Fruit fly (Drosophila melanogaster) whole organism, adult: ENCODE results near the gene PGRP-SB2.

Source experiments
- CG11617 ChIP-seq: fragments of 200-800 bp; sonication (Bioruptor generic); optimal IDR thresholded peaks from 2 replicates; lab custom pipeline; 2017; ENCODE audit warnings: mild to moderate bottlenecking, missing biosample characterization, missing genetic modification reagents, missing genetic modification characterization
- CG12768 ChIP-seq: fragments of 200-800 bp; sonication (Bioruptor generic); optimal IDR thresholded peaks from 2 replicates; lab custom pipeline; 2017; ENCODE audit warnings: missing biosample characterization, missing genetic modification characterization, mild to moderate bottlenecking, moderate library complexity, missing genetic modification reagents
- CG14711 ChIP-seq: fragments of 200-800 bp; sonication (Bioruptor generic); optimal IDR thresholded peaks from 2 replicates; lab custom pipeline; 2018; ENCODE audit warnings: missing biosample characterization, mild to moderate bottlenecking, missing genetic modification characterization, moderate library complexity
- CG1620 ChIP-seq: fragments of 200-800 bp; sonication (Bioruptor generic); optimal IDR thresholded peaks from 2 replicates; lab custom pipeline; 2016; ENCODE audit warnings: missing biosample characterization, missing genetic modification characterization
- CG33017 ChIP-seq: fragments of 200-800 bp; sonication (Bioruptor generic); optimal IDR thresholded peaks from 2 replicates; lab custom pipeline; 2018; ENCODE audit warnings: missing biosample characterization, mild to moderate bottlenecking, missing genetic modification characterization, moderate library complexity
- CG5204 ChIP-seq: fragments of 200-800 bp; sonication (Bioruptor generic); optimal IDR thresholded peaks from 2 replicates; lab custom pipeline; 2016; ENCODE audit warnings: missing biosample characterization, missing genetic modification characterization
- CG7045 ChIP-seq: fragments of 200-800 bp; sonication (Bioruptor generic); optimal IDR thresholded peaks from 2 replicates; lab custom pipeline; 2017; ENCODE audit warnings: missing biosample characterization, mild to moderate bottlenecking, missing genetic modification characterization
- CG7101 ChIP-seq: fragments of 200-800 bp; sonication (Bioruptor generic); optimal IDR thresholded peaks from 2 replicates; lab custom pipeline; 2018; ENCODE audit warnings: missing biosample characterization, mild to moderate bottlenecking, missing genetic modification characterization, moderate library complexity
- Clk ChIP-seq: fragments of 200-800 bp; sonication (Bioruptor generic); optimal IDR thresholded peaks from 2 replicates; lab custom pipeline; 2017; ENCODE audit warnings: missing biosample characterization, missing genetic modification characterization
- Crg-1 ChIP-seq: fragments of 200-800 bp; sonication (Bioruptor generic); optimal IDR thresholded peaks from 2 replicates; lab custom pipeline; 2016; ENCODE audit warnings: missing biosample characterization, missing genetic modification characterization
- Hr96 ChIP-seq: fragments of 200-800 bp; sonication (Bioruptor generic); optimal IDR thresholded peaks from 2 replicates; lab custom pipeline; 2016; ENCODE audit warnings: missing biosample characterization, missing genetic modification characterization
- Mnt ChIP-seq: fragments of 200-800 bp; sonication (Bioruptor generic); optimal IDR thresholded peaks from 2 replicates; lab custom pipeline; 2016; ENCODE audit warnings: missing biosample characterization, mild to moderate bottlenecking, missing genetic modification characterization
- bab1 ChIP-seq: fragments of 200-800 bp; sonication (Bioruptor generic); optimal IDR thresholded peaks from 3 replicates; lab custom pipeline; 2019; ENCODE audit warnings: missing biosample characterization, mild to moderate bottlenecking, missing genetic modification characterization, moderate library complexity
- cic ChIP-seq: fragments of 200-800 bp; sonication (Bioruptor generic); optimal IDR thresholded peaks from 2 replicates; lab custom pipeline; 2017; ENCODE audit warnings: missing biosample characterization, mild to moderate bottlenecking, missing genetic modification characterization, moderate library complexity
- cnc ChIP-seq, 2 experiments: fragments of >200 bp; optimal IDR thresholded peaks; 2 replicates each; lab custom pipeline; 2017
- kay ChIP-seq: fragments of 200-800 bp; sonication (Bioruptor generic); peaks from one replicate; lab custom pipeline; 2016; ENCODE audit warnings: missing biosample characterization, missing genetic modification characterization, borderline replicate concordance
- ovo ChIP-seq: fragments of 200-800 bp; sonication (Bioruptor generic); optimal IDR thresholded peaks from 2 replicates; lab custom pipeline; 2016; ENCODE audit warnings: missing biosample characterization, missing genetic modification characterization
- pad ChIP-seq: fragments of 200-800 bp; sonication (Bioruptor generic); optimal IDR thresholded peaks from 3 replicates; lab custom pipeline; 2017; ENCODE audit warnings: missing biosample characterization, missing genetic modification characterization, mild to moderate bottlenecking, moderate library complexity, missing genetic modification reagents
- tj ChIP-seq: fragments of 200-800 bp; sonication (Bioruptor generic); optimal IDR thresholded peaks from 3 replicates; lab custom pipeline; 2017; ENCODE audit warnings: missing biosample characterization, mild to moderate bottlenecking, missing genetic modification characterization, moderate library complexity
- toe ChIP-seq: fragments of 200-800 bp; sonication (Bioruptor generic); optimal IDR thresholded peaks from 2 replicates; lab custom pipeline; 2016; ENCODE audit warnings: missing biosample characterization, missing genetic modification characterization

PGRP-SB2 gene

DNA sequence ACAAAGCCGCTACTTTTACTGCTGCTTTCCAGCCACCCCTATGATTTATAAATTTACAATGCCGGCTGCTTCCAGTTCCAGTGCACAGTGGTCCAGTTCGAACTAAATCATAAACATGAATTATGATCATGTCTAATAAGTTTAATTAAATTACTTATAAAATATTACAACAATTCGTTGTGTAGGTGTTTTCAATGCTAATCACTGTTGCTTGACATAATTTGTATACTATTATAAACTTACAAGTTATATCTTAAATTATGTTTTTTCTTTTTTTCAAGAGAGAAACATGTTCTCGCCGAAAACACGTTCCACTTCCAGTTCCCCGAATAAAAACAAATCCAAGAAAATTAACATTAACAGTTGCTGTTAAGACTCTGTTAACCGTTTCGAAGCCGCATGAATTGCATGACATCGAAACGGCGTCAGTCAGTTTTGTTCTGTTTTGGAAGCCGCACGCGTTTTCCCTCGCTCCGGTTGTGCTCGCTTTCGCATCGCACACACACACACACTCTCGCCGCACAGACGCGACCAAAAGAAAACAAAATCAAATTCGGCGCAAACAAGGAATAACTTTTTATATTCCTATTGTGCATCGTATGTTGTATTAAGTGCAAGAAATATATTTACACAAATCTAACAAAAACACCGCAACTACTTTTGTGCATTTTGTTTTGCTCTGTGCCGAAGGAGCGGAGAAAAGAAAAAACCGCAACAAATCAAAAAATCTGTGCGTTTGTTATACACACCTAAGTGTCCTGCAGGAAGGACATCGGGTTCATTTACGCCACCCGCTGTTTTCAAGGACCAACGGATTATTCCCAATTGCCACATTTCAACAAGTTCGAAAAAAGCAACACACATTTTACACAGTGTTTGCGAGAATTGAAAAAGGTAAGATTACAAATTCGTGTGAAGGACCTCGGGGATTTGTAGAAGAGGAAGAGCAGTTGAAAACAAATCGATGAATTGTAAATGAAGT lies 39.6 kb downstream of the PGRP-SB2 start, which contains the start of gene Nrt:
Gene Nrt (plus strand): TSS at position 426 of the 982 bp plus-strand sequence.
- no peak for TF ChIP-seq cnc (optimal IDR thresholded peaks at IDR 0.05; lab: Kevin White, UChicago)
- TF ChIP-seq CG5204 = no peak
- TF ChIP-seq pad (GFP tag; lab: Kevin White, UChicago) = peak; percentile 86
- TF ChIP-seq kay (GFP tag; lab: Kevin White, UChicago) = no peak
- TF ChIP-seq Clk = no peak
- no peak for TF ChIP-seq CG1620 (GFP tag; lab: Kevin White, UChicago)
- TF ChIP-seq CG12768 = peak; percentile 27
- TF ChIP-seq CG7101 (tag; lab: Kevin White, UChicago) = peak; percentile 53
- no peak for TF ChIP-seq tj (GFP tag; lab: Kevin White, UChicago)
- no peak for TF ChIP-seq Crg-1
- no peak for TF ChIP-seq toe (GFP tag; lab: Kevin White, UChicago)
- no peak for TF ChIP-seq CG11617 (GFP tag; lab: Kevin White, UChicago)
- peak; percentile 52 for TF ChIP-seq CG33017 (tag; lab: Kevin White, UChicago)
- TF ChIP-seq Hr96 (GFP tag; lab: Kevin White, UChicago) = no peak
- TF ChIP-seq cic (GFP tag; lab: Kevin White, UChicago) = no peak
- TF ChIP-seq CG7045 = peak; percentile 46
- peak; percentile 51 for TF ChIP-seq bab1 (GFP tag; lab: Kevin White, UChicago)
- TF ChIP-seq ovo = peak; percentile 10
- TF ChIP-seq CG14711 = peak; percentile 28
- no peak for TF ChIP-seq Mnt (GFP tag; lab: Kevin White, UChicago)

DNA sequence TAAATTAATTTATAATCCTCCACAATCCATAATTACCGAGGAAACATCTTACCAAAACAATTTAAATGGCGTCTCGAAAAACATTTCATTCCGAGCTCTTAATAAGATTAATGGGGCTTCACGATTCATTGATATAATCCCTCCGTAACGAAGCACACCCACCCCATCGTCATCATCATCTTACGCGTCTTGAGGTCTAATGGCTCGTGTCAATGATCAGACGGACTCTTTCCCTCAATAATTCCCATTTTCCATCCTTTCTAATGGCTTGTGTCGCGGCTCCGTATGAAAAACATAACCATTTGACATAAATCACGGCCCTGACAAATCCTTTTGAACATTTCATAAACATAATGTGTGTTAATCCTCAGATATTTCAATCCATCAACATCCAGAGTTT lies 40.6 kb downstream of the PGRP-SB2 start:
- TF ChIP-seq kay (GFP tag; lab: Kevin White, UChicago) (no peak), CG5204 (no peak), bab1 (GFP tag; lab: Kevin White, UChicago) (no peak), toe (GFP tag; lab: Kevin White, UChicago) (no peak), Clk (no peak), cic (GFP tag; lab: Kevin White, UChicago) (no peak), CG1620 (GFP tag; lab: Kevin White, UChicago) (no peak), CG7101 (tag; lab: Kevin White, UChicago) (no peak), CG11617 (GFP tag; lab: Kevin White, UChicago) (no peak), cnc (optimal IDR thresholded peaks at IDR 0.05; lab: Kevin White, UChicago) (no peak), ovo (no peak)

DNA sequence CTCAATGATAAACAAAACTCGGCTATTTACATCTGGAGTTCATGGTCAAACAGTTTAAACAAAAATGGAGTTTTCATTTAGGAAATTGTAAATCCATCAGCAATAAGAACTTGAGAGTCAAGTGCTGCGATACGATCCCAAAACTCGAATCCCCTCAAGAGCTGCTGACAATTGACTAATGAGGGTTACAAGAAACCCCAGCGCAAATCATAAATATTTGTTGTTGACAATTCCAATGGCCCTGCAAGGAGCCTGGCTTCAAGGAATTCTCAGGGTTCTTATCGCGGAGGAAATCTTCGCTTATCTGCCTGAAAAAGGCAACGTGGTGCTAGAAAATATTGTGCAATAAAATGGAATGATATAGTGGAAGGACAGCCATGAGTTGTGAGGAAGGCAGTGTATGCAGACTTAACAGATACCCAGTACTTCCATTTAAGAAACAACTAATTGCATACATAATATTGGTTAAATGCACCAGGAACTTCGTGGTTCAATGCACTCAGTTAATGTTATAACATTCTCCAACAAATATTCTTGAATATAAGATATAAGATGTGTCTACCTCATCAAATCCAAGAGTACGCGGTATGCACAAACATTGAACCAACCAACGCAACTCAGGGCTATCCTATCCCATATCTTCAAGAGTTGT lies 41.8 kb downstream of the PGRP-SB2 start:
- TF ChIP-seq CG33017 (tag; lab: Kevin White, UChicago) (no peak), cic (GFP tag; lab: Kevin White, UChicago) (no peak), kay (GFP tag; lab: Kevin White, UChicago) (no peak), Crg-1 (no peak), pad (GFP tag; lab: Kevin White, UChicago) (no peak), Mnt (GFP tag; lab: Kevin White, UChicago) (no peak)

DNA sequence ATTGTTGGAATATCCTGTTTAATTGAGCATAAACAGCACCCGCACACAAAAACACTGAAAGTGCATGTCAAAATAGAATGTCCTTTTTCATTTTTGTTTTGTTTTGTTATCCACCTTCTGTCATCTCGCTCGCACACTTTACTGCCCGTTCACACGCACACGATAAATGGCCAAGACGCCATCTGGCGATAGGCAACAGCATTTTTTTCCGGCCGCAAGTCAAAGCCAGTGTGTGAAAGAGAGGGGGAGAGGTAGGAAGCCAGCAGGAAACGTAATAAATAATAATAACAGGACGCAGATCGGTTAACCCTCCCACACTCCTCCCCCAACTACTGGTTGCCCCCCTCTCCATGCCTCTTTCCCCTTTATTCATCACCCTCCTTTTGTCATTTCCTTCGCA lies 43.5 kb downstream of the PGRP-SB2 start:
- TF ChIP-seq bab1 (GFP tag; lab: Kevin White, UChicago) (peak; percentile 33), CG1620 (GFP tag; lab: Kevin White, UChicago) (no peak), cnc (optimal IDR thresholded peaks at IDR 0.05; lab: Kevin White, UChicago) (no peak)

DNA sequence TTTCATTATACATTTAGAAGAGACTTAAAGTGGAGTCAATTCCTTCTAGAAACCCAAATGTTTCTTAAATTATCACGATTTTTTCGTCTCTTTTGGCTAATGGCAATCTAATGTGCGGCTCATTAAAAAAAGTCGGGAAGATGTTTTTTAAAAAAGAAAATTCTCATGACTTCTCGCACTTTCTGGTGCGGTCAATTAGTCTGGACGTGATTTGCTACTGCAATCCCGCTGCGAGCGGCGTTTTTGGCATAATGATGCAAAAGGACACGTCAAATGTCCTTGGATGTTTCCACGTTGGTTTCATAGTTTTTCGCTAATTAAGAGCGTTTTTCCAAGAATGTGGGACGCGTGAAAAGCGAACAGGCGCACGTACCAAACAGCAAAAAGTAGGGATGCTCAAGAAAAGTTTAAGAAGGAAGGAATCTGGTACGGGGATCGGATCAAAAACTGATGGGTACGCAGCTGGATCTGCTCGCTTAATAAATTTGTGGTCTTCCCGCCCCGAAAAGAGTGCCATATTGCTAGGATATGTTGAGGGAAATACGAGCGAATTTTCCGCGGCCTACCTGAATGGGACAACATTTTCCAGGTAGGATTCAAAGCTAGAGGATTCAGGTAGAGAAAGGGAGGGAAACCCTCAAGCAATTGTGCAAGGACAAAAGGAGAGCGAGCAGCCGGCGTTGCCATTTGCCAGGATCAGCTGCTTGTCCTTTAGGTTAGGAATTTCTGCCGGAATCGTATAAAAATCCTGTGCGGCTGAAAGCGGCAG lies 46.6 kb downstream of the PGRP-SB2 start:
- TF ChIP-seq CG1620 (GFP tag; lab: Kevin White, UChicago) (no peak), ovo (no peak), cic (GFP tag; lab: Kevin White, UChicago) (no peak)
